Fruit fly (Drosophila melanogaster) whole organism, embryonic: ENCODE data around the gene Grx5.
A peak's percentile ranks its signal among the peaks of the same experiment; 100 is the strongest.

Source experiments
- Ada2b ChIP-seq: fragments of 200-800 bp; sonication (Bioruptor generic); IDR thresholded peaks from 2 replicates; pipeline ENCODE4 v1.3.6; 2022; ENCODE audit warnings: missing biosample characterization, missing genetic modification characterization
- CG10366 ChIP-seq: fragments of 200-800 bp; sonication (Bioruptor generic); IDR thresholded peaks from 2 replicates; pipeline ENCODE4 v1.3.6; 2022; ENCODE audit warnings: missing biosample characterization, missing genetic modification characterization
- CG11504 ChIP-seq: fragments of 200-800 bp; sonication (Bioruptor generic); optimal IDR thresholded peaks from 3 replicates; lab custom pipeline; 2019; ENCODE audit warnings: missing biosample characterization, mild to moderate bottlenecking, missing genetic modification characterization, moderate library complexity
- CG12236 ChIP-seq: fragments of 200-800 bp; sonication (Bioruptor generic); optimal IDR thresholded peaks from 2 replicates; lab custom pipeline; 2016; ENCODE audit warnings: missing biosample characterization, missing genetic modification characterization
- CG1233 ChIP-seq: fragments of 200-800 bp; sonication (Bioruptor generic); optimal IDR thresholded peaks from 4 replicates; lab custom pipeline; 2018; ENCODE audit warnings: missing biosample characterization, mild to moderate bottlenecking, missing genetic modification characterization
- CG13296 ChIP-seq: fragments of 200-800 bp; sonication (Bioruptor generic); optimal IDR thresholded peaks from 3 replicates; lab custom pipeline; 2018; ENCODE audit warnings: missing biosample characterization, mild to moderate bottlenecking, missing genetic modification characterization
- CG14710 ChIP-seq: fragments of 200-800 bp; sonication (Bioruptor generic); optimal IDR thresholded peaks from 3 replicates; lab custom pipeline; 2019; ENCODE audit warnings: missing biosample characterization, mild to moderate bottlenecking, missing genetic modification characterization, moderate library complexity
- CG14860 ChIP-seq: fragments of 200-800 bp; sonication (Bioruptor generic); IDR thresholded peaks from 3 replicates; pipeline ENCODE4 v1.3.6; 2022; ENCODE audit warnings: missing biosample characterization, missing genetic modification characterization; ENCODE audit not compliant: partially characterized antibody
- CG15601 ChIP-seq: fragments of 200-800 bp; sonication (Bioruptor generic); optimal IDR thresholded peaks from 3 replicates; lab custom pipeline; 2019; ENCODE audit warnings: missing biosample characterization, mild to moderate bottlenecking, missing genetic modification characterization, moderate library complexity
- CG17912 ChIP-seq: fragments of 200-800 bp; sonication (Bioruptor generic); optimal IDR thresholded peaks from 2 replicates; lab custom pipeline; 2018; ENCODE audit warnings: missing biosample characterization, mild to moderate bottlenecking, missing genetic modification characterization
- CG2678 ChIP-seq: fragments of 200-800 bp; sonication (Bioruptor generic); optimal IDR thresholded peaks from 3 replicates; lab custom pipeline; 2019; ENCODE audit warnings: missing biosample characterization, mild to moderate bottlenecking, missing genetic modification characterization, moderate library complexity
- CG2712 ChIP-seq: fragments of 200-800 bp; optimal IDR thresholded peaks from 3 replicates; lab custom pipeline; 2019; ENCODE audit warnings: missing biosample characterization, mild to moderate bottlenecking, missing genetic modification characterization, moderate library complexity
- CG2889 ChIP-seq: fragments of 200-800 bp; sonication (Bioruptor generic); IDR thresholded peaks from 3 replicates; pipeline ENCODE4 v1.3.6; 2022; ENCODE audit warnings: missing biosample characterization, missing genetic modification characterization
- CG3065 ChIP-seq: fragments of 200-800 bp; sonication (Bioruptor generic); optimal IDR thresholded peaks from 2 replicates; lab custom pipeline; 2016; ENCODE audit warnings: missing biosample characterization, missing genetic modification characterization
- CG31441 ChIP-seq: fragments of 200-800 bp; sonication (Bioruptor generic); IDR thresholded peaks from 2 replicates; pipeline ENCODE4 v1.3.6; 2022; ENCODE audit warnings: missing biosample characterization, missing genetic modification characterization
- CG4328 ChIP-seq: fragments of 200-800 bp; sonication (Bioruptor generic); optimal IDR thresholded peaks from 3 replicates; lab custom pipeline; 2017; ENCODE audit warnings: missing biosample characterization, missing genetic modification reagents, missing genetic modification characterization
- CG4360 ChIP-seq: fragments of 200-800 bp; sonication (Bioruptor generic); IDR thresholded peaks from 2 replicates; pipeline ENCODE4 v1.3.6; 2022; ENCODE audit warnings: missing biosample characterization, missing genetic modification characterization
- CG4820 ChIP-seq: fragments of 200-800 bp; sonication (Bioruptor generic); optimal IDR thresholded peaks from 3 replicates; lab custom pipeline; 2016; ENCODE audit warnings: missing biosample characterization, missing genetic modification characterization
- CG6689 ChIP-seq: fragments of 200-800 bp; sonication (Bioruptor generic); IDR thresholded peaks from 2 replicates; pipeline ENCODE4 v1.3.6; 2022; ENCODE audit warnings: missing biosample characterization, missing genetic modification characterization
- CG7745 ChIP-seq: fragments of 200-800 bp; sonication (Bioruptor generic); optimal IDR thresholded peaks from 2 replicates; lab custom pipeline; 2018; ENCODE audit warnings: missing biosample characterization, mild to moderate bottlenecking, missing genetic modification characterization, moderate library complexity
- CG9797 ChIP-seq: fragments of 200-800 bp; sonication (Bioruptor generic); optimal IDR thresholded peaks from 3 replicates; lab custom pipeline; 2018; ENCODE audit warnings: missing biosample characterization, mild to moderate bottlenecking, missing genetic modification characterization
- CG9817 ChIP-seq: fragments of 200-800 bp; sonication (Bioruptor generic); optimal IDR thresholded peaks from 2 replicates; lab custom pipeline; 2018; ENCODE audit warnings: missing biosample characterization, mild to moderate bottlenecking, missing genetic modification characterization, moderate library complexity
- CTCF ChIP-seq: fragments of 200-800 bp; sonication (Bioruptor generic); optimal IDR thresholded peaks from 2 replicates; lab custom pipeline; 2017; ENCODE audit warnings: missing biosample characterization, mild to moderate bottlenecking, missing genetic modification characterization, moderate library complexity
- Drgx ChIP-seq: fragments of 200-800 bp; sonication (Bioruptor generic); IDR thresholded peaks from 2 replicates; pipeline ENCODE4 v1.3.6; 2022; ENCODE audit warnings: missing biosample characterization, missing genetic modification characterization
- GATAe ChIP-seq: fragments of 200-800 bp; sonication (Bioruptor generic); conservative IDR thresholded peaks from 2 replicates; pipeline ENCODE4 v1.3.6; 2022; ENCODE audit warnings: missing biosample characterization, missing genetic modification characterization
- HLH3B ChIP-seq: fragments of 200-800 bp; sonication (Bioruptor generic); IDR thresholded peaks from 2 replicates; pipeline ENCODE4 v1.3.6; 2022; ENCODE audit warnings: missing biosample characterization, missing genetic modification characterization
- Optix ChIP-seq: fragments of 200-800 bp; sonication (Bioruptor generic); IDR thresholded peaks from 3 replicates; pipeline ENCODE4 v1.3.6; 2022; ENCODE audit warnings: missing biosample characterization, missing genetic modification characterization
- Ptx1 ChIP-seq: fragments of 200-800 bp; sonication (Bioruptor generic); IDR thresholded peaks from 2 replicates; pipeline ENCODE4 v1.3.6; 2022; ENCODE audit warnings: missing biosample characterization, missing genetic modification characterization
- Rfx ChIP-seq: fragments of 200-800 bp; sonication (Bioruptor generic); IDR thresholded peaks from 2 replicates; pipeline ENCODE4 v1.3.6; 2022; ENCODE audit warnings: missing biosample characterization, missing genetic modification characterization
- Sox100B ChIP-seq: fragments of 200-800 bp; sonication (Bioruptor generic); optimal IDR thresholded peaks from 3 replicates; lab custom pipeline; 2018; ENCODE audit warnings: missing biosample characterization, mild to moderate bottlenecking, missing genetic modification characterization
- Xrp1 ChIP-seq: fragments of 200-800 bp; sonication (Bioruptor generic); IDR thresholded peaks from 2 replicates; pipeline ENCODE4 v1.3.6; 2022; ENCODE audit warnings: missing biosample characterization, missing genetic modification characterization
- ara ChIP-seq: fragments of 200-800 bp; sonication (Bioruptor generic); IDR thresholded peaks from 2 replicates; pipeline ENCODE4 v1.3.6; 2022; ENCODE audit warnings: missing biosample characterization, missing genetic modification characterization
- cas ChIP-seq: fragments of 200-800 bp; sonication (Bioruptor generic); IDR thresholded peaks from 2 replicates; pipeline ENCODE4 v1.3.6; 2022; ENCODE audit warnings: missing biosample characterization, missing genetic modification characterization
- chn ChIP-seq: fragments of 200-800 bp; sonication (Bioruptor generic); optimal IDR thresholded peaks from 2 replicates; lab custom pipeline; 2016; ENCODE audit warnings: missing biosample characterization, missing genetic modification characterization
- disco-r ChIP-seq: fragments of 200-800 bp; sonication (Bioruptor generic); optimal IDR thresholded peaks from 2 replicates; lab custom pipeline; 2016; ENCODE audit warnings: missing biosample characterization, missing genetic modification characterization
- dmrt11E ChIP-seq: fragments of 200-800 bp; sonication (Bioruptor generic); optimal IDR thresholded peaks from 3 replicates; lab custom pipeline; 2018; ENCODE audit warnings: missing biosample characterization, mild to moderate bottlenecking, missing genetic modification characterization, moderate library complexity
- dysf ChIP-seq: fragments of 200-800 bp; sonication (Bioruptor generic); IDR thresholded peaks from 3 replicates; pipeline ENCODE4 v1.3.6; 2022; ENCODE audit warnings: missing biosample characterization, missing genetic modification characterization
- grau ChIP-seq: fragments of 200-800 bp; optimal IDR thresholded peaks from 3 replicates; lab custom pipeline; 2019; ENCODE audit warnings: missing biosample characterization, mild to moderate bottlenecking, missing genetic modification characterization, moderate library complexity
- gt ChIP-seq: fragments of 200-800 bp; sonication (Bioruptor generic); IDR thresholded peaks from 2 replicates; pipeline ENCODE4 v1.3.6; 2022; ENCODE audit warnings: missing biosample characterization, missing genetic modification characterization
- hkb ChIP-seq, 2 experiments: fragments of 200-800 bp in 1 of 2; fragments of >200 bp in 1 of 2; sonication (Bioruptor generic) in 1 of 2; IDR thresholded peaks in 1 of 2; optimal IDR thresholded peaks in 1 of 2; 2 replicates each; pipeline versions ENCODE4 v1.3.6 to Lab custom; 2017 to 2022; ENCODE audit warnings: missing biosample characterization in 1 of 2, missing genetic modification characterization in 1 of 2
- ind ChIP-seq: fragments of 200-800 bp; sonication (Bioruptor generic); optimal IDR thresholded peaks from 3 replicates; lab custom pipeline; 2016; ENCODE audit warnings: missing biosample characterization, missing genetic modification characterization
- kah ChIP-seq: fragments of 200-800 bp; sonication (Bioruptor generic); optimal IDR thresholded peaks from 2 replicates; lab custom pipeline; 2018; ENCODE audit warnings: missing biosample characterization, mild to moderate bottlenecking, missing genetic modification characterization
- lola ChIP-seq, 3 experiments: fragments of >200 bp in 2 of 3; fragments of 200-800 bp in 1 of 3; sonication (Bioruptor generic) in 1 of 3; optimal IDR thresholded peaks; 2 replicates each; lab custom pipeline; 2017 to 2019; ENCODE audit warnings: missing biosample characterization in 3 of 3, missing genetic modification characterization in 3 of 3, mild to moderate bottlenecking in 1 of 3, moderate library complexity in 1 of 3
- nmo ChIP-seq: fragments of 200-800 bp; sonication (Bioruptor generic); optimal IDR thresholded peaks from 2 replicates; lab custom pipeline; 2018; ENCODE audit warnings: missing biosample characterization, mild to moderate bottlenecking, missing genetic modification characterization, moderate library complexity
- otp ChIP-seq: fragments of 200-800 bp; sonication (Bioruptor generic); IDR thresholded peaks from 3 replicates; pipeline ENCODE4, ENCODE4 v1.3.6; 2022; ENCODE audit warnings: missing biosample characterization, missing genetic modification characterization
- pnt ChIP-seq: fragments of 200-800 bp; sonication (Bioruptor generic); optimal IDR thresholded peaks from 3 replicates; lab custom pipeline; 2016; ENCODE audit warnings: missing biosample characterization, missing genetic modification characterization
- prd ChIP-seq, 3 experiments: fragments of >200 bp in 2 of 3; fragments of 200-800 bp in 1 of 3; sonication (Bioruptor generic) in 1 of 3; optimal IDR thresholded peaks in 2 of 3; IDR thresholded peaks in 1 of 3; 2 replicates in 2 of 3; 3 replicates in 1 of 3; pipeline versions ENCODE4 v1.3.6 to Lab custom; 2017 to 2022; ENCODE audit warnings: missing biosample characterization in 1 of 3, missing genetic modification characterization in 1 of 3
- rib ChIP-seq: fragments of 200-800 bp; sonication (Bioruptor generic); IDR thresholded peaks from 2 replicates; pipeline ENCODE4 v1.3.6; 2022; ENCODE audit warnings: missing biosample characterization, missing genetic modification characterization
- run ChIP-seq: fragments of 200-800 bp; sonication (Bioruptor generic); optimal IDR thresholded peaks from 3 replicates; lab custom pipeline; 2018; ENCODE audit warnings: missing biosample characterization, mild to moderate bottlenecking, missing genetic modification characterization
- sens-2 ChIP-seq: fragments of 200-800 bp; sonication (Bioruptor generic); IDR thresholded peaks from 2 replicates; pipeline ENCODE4 v1.3.6; 2022; ENCODE audit warnings: missing biosample characterization, missing genetic modification characterization
- tap ChIP-seq: fragments of 200-800 bp; optimal IDR thresholded peaks from 3 replicates; lab custom pipeline; 2019; ENCODE audit warnings: missing biosample characterization, mild to moderate bottlenecking, missing genetic modification characterization, moderate library complexity

The Grx5 gene

dm6 chrX:14805646-14806045 lies 32.4 kb downstream of the Grx5 start:
- TF ChIP-seq Optix (GFP tag; lab: Robert Waterston, UW) = no peak
- peak; percentile 32 for TF ChIP-seq CG11504 (tag; lab: Kevin White, UChicago)
- TF ChIP-seq Ada2b = no peak
- no peak for TF ChIP-seq CTCF (GFP tag; lab: Kevin White, UChicago)
- TF ChIP-seq kah (GFP tag; lab: Kevin White, UChicago) = no peak
- TF ChIP-seq CG31441 (GFP tag; lab: Robert Waterston, UW) = 0 out of 2 replicates have a peak, but pooled peaks have one; percentile 21
- peak in 1 of 3 experiments; percentile 11 for TF ChIP-seq lola (GFP tag; optimal IDR thresholded peaks at IDR 0.05; lab: Kevin White, UChicago)
- TF ChIP-seq CG10366 (GFP tag; lab: Robert Waterston, UW) = peak; percentile 18; the same call in 1 of the 2 replicates
- TF ChIP-seq CG2712 = peak; percentile 16
- no peak for TF ChIP-seq CG9817 (tag; lab: Kevin White, UChicago)
- no peak for TF ChIP-seq CG13296
- TF ChIP-seq CG15601 (tag; lab: Kevin White, UChicago) = peak; percentile 43
- no peak for TF ChIP-seq gt
- peak; percentile 36; the same call in 1 of the 2 replicates for TF ChIP-seq ara
- TF ChIP-seq Rfx (GFP tag; lab: Robert Waterston, UW) = no peak
- peak; percentile 7 for TF ChIP-seq CG14710 (tag; lab: Kevin White, UChicago)
- TF ChIP-seq prd (optimal IDR thresholded peaks at IDR 0.05; lab: Kevin White, UChicago) = no peak
- peak; percentile 24; the same call in 1 of the 3 replicates for TF ChIP-seq prd (GFP tag; IDR thresholded peaks at IDR 0.05; lab: Robert Waterston, UW)
- TF ChIP-seq CG9797 (GFP tag; lab: Kevin White, UChicago) = no peak
- TF ChIP-seq CG4820 (GFP tag; lab: Kevin White, UChicago) = no peak
- no peak for TF ChIP-seq sens-2
- TF ChIP-seq run = no peak
- no peak for TF ChIP-seq CG14860
- TF ChIP-seq Xrp1 = peak; percentile 46
- TF ChIP-seq nmo (GFP tag; lab: Kevin White, UChicago) = peak; percentile 35
- 0 out of 2 replicates have a peak, but pooled peaks have one; percentile 24 for TF ChIP-seq Drgx (GFP tag; lab: Robert Waterston, UW)
- TF ChIP-seq rib = no peak
- no peak for TF ChIP-seq CG2889 (GFP tag; lab: Robert Waterston, UW)
- 0 out of 3 replicates have a peak, but pooled peaks have one; percentile 9 for TF ChIP-seq dysf (GFP tag; lab: Robert Waterston, UW)
- TF ChIP-seq CG4328 (GFP tag; lab: Kevin White, UChicago) = no peak
- no peak for TF ChIP-seq chn (GFP tag; lab: Kevin White, UChicago)
- TF ChIP-seq CG4360 (GFP tag; lab: Robert Waterston, UW) = no peak
- no peak for TF ChIP-seq cas
- no peak for TF ChIP-seq CG7745
- TF ChIP-seq Sox100B (GFP tag; lab: Kevin White, UChicago) = peak; percentile 1
- no peak for TF ChIP-seq otp (GFP tag; lab: Robert Waterston, UW)
- TF ChIP-seq grau (tag; lab: Kevin White, UChicago) = peak; percentile 68
- TF ChIP-seq hkb (optimal IDR thresholded peaks at IDR 0.05; lab: Kevin White, UChicago) = no peak
- 0 out of 2 replicates have a peak, but pooled peaks have one; percentile 16 for TF ChIP-seq hkb (GFP tag; IDR thresholded peaks at IDR 0.05; lab: Robert Waterston, UW)
- TF ChIP-seq pnt (GFP tag; lab: Kevin White, UChicago) = peak; percentile 4
- TF ChIP-seq CG2678 (tag; lab: Kevin White, UChicago) = peak; percentile 15
- no peak for TF ChIP-seq ind
- TF ChIP-seq tap (tag; lab: Kevin White, UChicago) = no peak
- 0 out of 2 replicates have a peak, but pooled peaks have one; percentile 12 for TF ChIP-seq HLH3B (GFP tag; lab: Robert Waterston, UW)
- no peak for TF ChIP-seq CG17912 (GFP tag; lab: Kevin White, UChicago)
- peak; percentile 26; the same call in 1 of the 2 replicates for TF ChIP-seq Ptx1 (GFP tag; lab: Robert Waterston, UW)
- no peak for TF ChIP-seq disco-r (GFP tag; lab: Kevin White, UChicago)
- TF ChIP-seq CG6689 = 0 out of 2 replicates have a peak, but pooled peaks have one; percentile 9
- TF ChIP-seq CG1233 = no peak
- peak; percentile 28 for TF ChIP-seq dmrt11E (tag; lab: Kevin White, UChicago)
- no peak for TF ChIP-seq CG12236 (GFP tag; lab: Kevin White, UChicago)
- TF ChIP-seq CG3065 = no peak
- TF ChIP-seq GATAe (GFP tag; lab: Robert Waterston, UW) = no peak
